Worm (Caenorhabditis elegans) whole organism, L3 larva: ENCODE measurements around the gene F08D12.4.

Experiments
- R02D3.7 ChIP-seq: fragments of 150-350 bp; optimal IDR thresholded peaks from 2 replicates; lab custom pipeline; 2014; ENCODE audit warnings: missing biosample characterization, missing genetic modification characterization
- ZK546.5 ChIP-seq: sonication (generic microtip); optimal IDR thresholded peaks from 2 replicates; lab custom pipeline; 2017; ENCODE audit warnings: missing biosample characterization, missing genetic modification characterization
- aly-2 ChIP-seq: fragments of 150-350 bp; optimal IDR thresholded peaks from 2 replicates; lab custom pipeline; 2014; ENCODE audit warnings: missing biosample characterization, missing genetic modification characterization
- ama-1 ChIP-seq: fragments of 150-350 bp; optimal IDR thresholded peaks from 2 replicates; lab custom pipeline; 2018
- ceh-16 ChIP-seq: sonication (generic microtip); optimal IDR thresholded peaks from 2 replicates; lab custom pipeline; 2017; ENCODE audit warnings: missing biosample characterization, missing genetic modification characterization
- ceh-28 ChIP-seq: fragments of 150-350 bp; optimal IDR thresholded peaks from 2 replicates; lab custom pipeline; 2014; ENCODE audit warnings: missing biosample characterization, missing genetic modification reagents, missing genetic modification characterization
- ceh-82 ChIP-seq: fragments of 150-350 bp; optimal IDR thresholded peaks from 2 replicates; lab custom pipeline; 2014; ENCODE audit warnings: missing biosample characterization, missing genetic modification characterization
- ceh-9 ChIP-seq: sonication (generic microtip); optimal IDR thresholded peaks from 2 replicates; lab custom pipeline; 2018; ENCODE audit warnings: missing biosample characterization, missing genetic modification characterization
- daf-12 ChIP-seq: fragments of 150-350 bp; optimal IDR thresholded peaks from 2 replicates; lab custom pipeline; 2014; ENCODE audit warnings: missing biosample characterization, missing genetic modification reagents, missing genetic modification characterization
- egl-27 ChIP-seq: sonication (generic microtip); optimal IDR thresholded peaks from 4 replicates; lab custom pipeline; 2017; ENCODE audit warnings: missing biosample characterization, missing genetic modification reagents, missing genetic modification characterization
- egl-5 ChIP-seq: fragments of 150-350 bp; optimal IDR thresholded peaks from 2 replicates; lab custom pipeline; 2017; ENCODE audit warnings: missing biosample characterization, missing genetic modification reagents, missing genetic modification characterization, inconsistent platforms
- elt-1 ChIP-seq: fragments of 150-350 bp; optimal IDR thresholded peaks from 2 replicates; lab custom pipeline; 2014; ENCODE audit warnings: missing biosample characterization, missing genetic modification characterization
- elt-3 ChIP-seq, 3 experiments: fragments of 150-350 bp in 1 of 3; sonication (generic microtip) in 2 of 3; optimal IDR thresholded peaks; 2 replicates in 2 of 3; 4 replicates in 1 of 3; lab custom pipeline; 2014 to 2017; ENCODE audit warnings: missing biosample characterization in 3 of 3, missing genetic modification characterization in 3 of 3
- eor-1 ChIP-seq, 2 experiments: fragments of 150-350 bp; optimal IDR thresholded peaks; 2 replicates each; lab custom pipeline; 2014 to 2018; ENCODE audit warnings: missing biosample characterization in 2 of 2, missing genetic modification characterization in 2 of 2
- fkh-2 ChIP-seq: fragments of 150-350 bp; optimal IDR thresholded peaks from 2 replicates; lab custom pipeline; 2014; ENCODE audit warnings: missing biosample characterization, missing genetic modification reagents, missing genetic modification characterization
- fos-1 ChIP-seq: fragments of 150-350 bp; optimal IDR thresholded peaks from 2 replicates; lab custom pipeline; 2014; ENCODE audit warnings: missing biosample characterization, missing genetic modification characterization
- jun-1 ChIP-seq: fragments of 150-350 bp; optimal IDR thresholded peaks from 2 replicates; lab custom pipeline; 2014; ENCODE audit warnings: missing biosample characterization, missing genetic modification reagents, missing genetic modification characterization
- lin-15B ChIP-seq: fragments of 150-350 bp; optimal IDR thresholded peaks from 2 replicates; lab custom pipeline; 2014; ENCODE audit warnings: missing biosample characterization, missing genetic modification characterization
- lin-39 ChIP-seq: fragments of 150-350 bp; optimal IDR thresholded peaks from 2 replicates; lab custom pipeline; 2018; ENCODE audit warnings: missing biosample characterization, missing genetic modification reagents, missing genetic modification characterization
- mdl-1 ChIP-seq: fragments of 150-350 bp; optimal IDR thresholded peaks from 2 replicates; lab custom pipeline; 2014; ENCODE audit warnings: missing biosample characterization, missing genetic modification characterization
- mml-1 ChIP-seq: fragments of 150-350 bp; sonication (generic microtip); optimal IDR thresholded peaks from 3 replicates; lab custom pipeline; 2014; ENCODE audit warnings: missing biosample characterization, missing genetic modification characterization
- nfya-1 ChIP-seq: sonication (generic microtip); optimal IDR thresholded peaks from 2 replicates; lab custom pipeline; 2017; ENCODE audit warnings: missing genetic modification characterization, mild to moderate bottlenecking, missing compliant biosample characterization, antibody characterized with exemption, moderate library complexity; ENCODE audit not compliant: insufficient read depth
- nhr-11 ChIP-seq: fragments of 150-350 bp; optimal IDR thresholded peaks from 2 replicates; lab custom pipeline; 2014; ENCODE audit warnings: missing biosample characterization, missing genetic modification characterization
- nhr-12 ChIP-seq: fragments of 150-350 bp; optimal IDR thresholded peaks from 2 replicates; lab custom pipeline; 2014; ENCODE audit warnings: missing biosample characterization, missing genetic modification characterization
- nhr-23 ChIP-seq: fragments of 150-350 bp; optimal IDR thresholded peaks from 2 replicates; lab custom pipeline; 2014; ENCODE audit warnings: missing biosample characterization, missing genetic modification reagents, missing genetic modification characterization
- nhr-237 ChIP-seq: fragments of 150-350 bp; optimal IDR thresholded peaks from 2 replicates; lab custom pipeline; 2014; ENCODE audit warnings: missing biosample characterization, missing genetic modification characterization
- nhr-25 ChIP-seq: sonication (generic microtip); optimal IDR thresholded peaks from 2 replicates; lab custom pipeline; 2017; ENCODE audit warnings: missing biosample characterization, missing genetic modification characterization
- nhr-28 ChIP-seq: fragments of 150-350 bp; optimal IDR thresholded peaks from 2 replicates; lab custom pipeline; 2014; ENCODE audit warnings: missing biosample characterization, missing genetic modification characterization
- nhr-43 ChIP-seq: sonication (generic microtip); optimal IDR thresholded peaks from 2 replicates; lab custom pipeline; 2016; ENCODE audit warnings: mild to moderate bottlenecking, missing genetic modification characterization, missing compliant biosample characterization; ENCODE audit not compliant: poor library complexity, severe bottlenecking
- nhr-67 ChIP-seq: fragments of 150-350 bp; optimal IDR thresholded peaks from 2 replicates; lab custom pipeline; 2014; ENCODE audit warnings: missing biosample characterization, missing genetic modification characterization
- nhr-77 ChIP-seq: fragments of 150-350 bp; optimal IDR thresholded peaks from 2 replicates; lab custom pipeline; 2014; ENCODE audit warnings: missing biosample characterization, missing genetic modification characterization
- pha-4 ChIP-seq: fragments of 150-350 bp; optimal IDR thresholded peaks from 2 replicates; lab custom pipeline; 2014; ENCODE audit warnings: missing biosample characterization, missing genetic modification reagents, missing genetic modification characterization
- pqm-1 ChIP-seq: fragments of 150-350 bp; optimal IDR thresholded peaks from 2 replicates; lab custom pipeline; 2017; ENCODE audit warnings: missing biosample characterization, missing genetic modification characterization, inconsistent platforms
- sea-2 ChIP-seq: fragments of 150-350 bp; sonication (generic microtip); optimal IDR thresholded peaks from 4 replicates; lab custom pipeline; 2014; ENCODE audit warnings: missing biosample characterization, missing genetic modification reagents, missing genetic modification characterization
- skn-1 ChIP-seq: fragments of 150-350 bp; optimal IDR thresholded peaks from 2 replicates; lab custom pipeline; 2014; ENCODE audit warnings: missing biosample characterization, missing genetic modification characterization
- snpc-4 ChIP-seq: fragments of 150-350 bp; optimal IDR thresholded peaks from 2 replicates; lab custom pipeline; 2014; ENCODE audit warnings: missing biosample characterization, missing genetic modification characterization
- tbx-2 ChIP-seq: sonication (generic microtip); optimal IDR thresholded peaks from 2 replicates; lab custom pipeline; 2016; ENCODE audit warnings: mild to moderate bottlenecking, missing genetic modification characterization, missing compliant biosample characterization
- unc-39 ChIP-seq: sonication (generic microtip); optimal IDR thresholded peaks from 4 replicates; lab custom pipeline; 2017; ENCODE audit warnings: missing biosample characterization, missing genetic modification characterization
- unc-62 ChIP-seq: fragments of 150-350 bp; sonication (generic microtip); optimal IDR thresholded peaks from 4 replicates; lab custom pipeline; 2014; ENCODE audit warnings: missing biosample characterization, missing genetic modification reagents, missing genetic modification characterization
- zag-1 ChIP-seq: fragments of 150-350 bp; optimal IDR thresholded peaks from 2 replicates; lab custom pipeline; 2014; ENCODE audit warnings: missing biosample characterization, missing genetic modification characterization
- ztf-11 ChIP-seq: fragments of 150-350 bp; optimal IDR thresholded peaks from 2 replicates; lab custom pipeline; 2014; ENCODE audit warnings: missing biosample characterization, missing genetic modification characterization
- ztf-4 ChIP-seq: fragments of 150-350 bp; optimal IDR thresholded peaks from 2 replicates; lab custom pipeline; 2014; ENCODE audit warnings: missing biosample characterization, missing genetic modification characterization

The F08D12.4 gene

DNA sequence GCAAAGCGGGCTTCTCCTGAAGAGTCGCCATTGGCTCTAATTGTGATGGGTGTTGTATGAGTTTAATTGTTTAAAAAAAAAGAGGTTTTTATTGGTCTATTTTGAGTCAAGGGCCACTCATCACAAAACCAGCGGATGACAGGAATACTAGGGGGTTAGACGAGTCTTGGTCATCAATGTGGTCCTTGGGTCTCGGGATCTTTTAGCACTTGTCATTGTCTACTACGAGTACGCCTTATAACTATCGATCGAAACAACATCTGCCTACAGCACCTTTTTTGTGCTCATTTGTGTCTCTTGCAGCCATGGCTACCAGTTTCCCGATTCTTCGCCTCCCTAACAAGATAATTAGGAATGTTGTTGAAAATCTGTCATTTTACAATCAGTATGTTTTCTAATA lies 13.3 kb upstream of the F08D12.4 start, which contains the start of gene fbxb-108:
TSS of gene fbxb-108 (plus strand) at position 301 of the 400 bp plus-strand sequence.
- TF ChIP-seq sea-2 (GFP tag; lab: Kevin White, UChicago) (no peak), snpc-4 (tag; lab: Kevin White, UChicago) (no peak), aly-2 (tag; lab: Kevin White, UChicago) (no peak), jun-1 (tag; lab: Kevin White, UChicago) (no peak), R02D3.7 (tag; lab: Kevin White, UChicago) (no peak), ceh-16 (tag; lab: Kevin White, UChicago) (no peak), ama-1 (no peak), pha-4 (tag; lab: Kevin White, UChicago) (no peak), nhr-77 (no peak), egl-5 (no peak), nhr-12 (tag; lab: Kevin White, UChicago) (no peak), nhr-67 (tag; lab: Kevin White, UChicago) (no peak), lin-15B (tag; lab: Kevin White, UChicago) (no peak), fos-1 (tag; lab: Kevin White, UChicago) (no peak), ztf-11 (tag; lab: Kevin White, UChicago) (no peak), ceh-82 (tag; lab: Kevin White, UChicago) (no peak), ztf-4 (tag; lab: Kevin White, UChicago) (no peak), nhr-28 (tag; lab: Kevin White, UChicago) (no peak), nhr-11 (no peak), mml-1 (tag; lab: Kevin White, UChicago) (no peak)

ce11 chrII:2766331-2766730 lies 11.6 kb upstream of the F08D12.4 start, which contains the start of gene F08D12.15:
Gene F08D12.15, plus strand, starts transcription at chrII:2766631.
- no peak for TF ChIP-seq unc-39
- TF ChIP-seq ama-1, result no peak
- no peak for TF ChIP-seq skn-1 (tag; lab: Kevin White, UChicago)
- TF ChIP-seq ceh-9, result no peak
- no peak for TF ChIP-seq sea-2 (GFP tag; lab: Kevin White, UChicago)
- no peak for TF ChIP-seq nhr-12 (tag; lab: Kevin White, UChicago)

DNA sequence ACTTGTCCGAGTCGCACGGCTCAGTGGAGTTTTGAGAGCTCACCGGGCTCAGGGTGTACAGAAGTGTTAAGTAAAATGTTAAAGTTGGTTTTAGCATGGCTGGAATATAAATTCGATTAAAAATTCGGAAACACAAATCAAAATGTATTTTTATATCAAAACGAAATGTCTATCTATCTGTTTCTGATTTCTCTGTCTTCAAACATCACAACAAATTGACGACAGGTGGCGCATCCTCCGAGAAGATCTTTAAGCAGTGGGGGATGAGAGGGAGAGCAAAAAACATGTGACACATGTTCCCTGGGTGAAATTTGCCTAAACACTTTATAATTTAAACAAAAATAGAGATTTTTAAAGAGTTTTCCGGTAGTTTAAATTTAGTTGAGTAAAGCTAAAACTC lies 8.9 kb upstream of the F08D12.4 start, which contains the start of gene F08D12.7:
TSS of gene F08D12.7 (minus strand) at position 101 of the 400 bp plus-strand sequence.
- TF ChIP-seq nhr-23 (tag; lab: Kevin White, UChicago) (no peak), ama-1 (no peak), ceh-28 (tag; lab: Kevin White, UChicago) (no peak), nhr-77 (no peak), ceh-16 (tag; lab: Kevin White, UChicago) (no peak), nhr-67 (tag; lab: Kevin White, UChicago) (no peak), nfya-1 (no peak)

- TF ChIP-seq eor-1 (tag; optimal IDR thresholded peaks at IDR 0.05; lab: Kevin White, UChicago) (no peak), pha-4 (tag; lab: Kevin White, UChicago) (no peak), tbx-2 (tag; lab: Kevin White, UChicago) (no peak), nhr-23 (tag; lab: Kevin White, UChicago) (no peak), unc-39 (no peak), snpc-4 (tag; lab: Kevin White, UChicago) (no peak), nhr-237 (no peak), ZK546.5 (tag; lab: Kevin White, UChicago) (no peak), elt-3 (tag; optimal IDR thresholded peaks at IDR 0.05; lab: Kevin White, UChicago) (no peak), egl-27 (tag; lab: Kevin White, UChicago) (no peak), R02D3.7 (tag; lab: Kevin White, UChicago) (no peak), nhr-67 (tag; lab: Kevin White, UChicago) (no peak), ceh-16 (tag; lab: Kevin White, UChicago) (no peak), sea-2 (GFP tag; lab: Kevin White, UChicago) (no peak), lin-39 (tag; lab: Kevin White, UChicago) (no peak), nhr-12 (tag; lab: Kevin White, UChicago) (no peak), pqm-1 (no peak), elt-1 (tag; lab: Kevin White, UChicago) (no peak), ceh-9 (no peak), nhr-77 (no peak)
- TF ChIP-seq, all 47 proteins: peak for 0
Measured at ce11 chrII:2770788-2771187, 7.2 kb upstream of the F08D12.4 start, which contains the start of gene fbxb-105. Gene fbxb-105, minus strand, starts transcription at chrII:2770888.

- TF ChIP-seq ceh-16 (tag; lab: Kevin White, UChicago) (no peak), mdl-1 (tag; lab: Kevin White, UChicago) (no peak), nhr-237 (no peak), zag-1 (tag; lab: Kevin White, UChicago) (no peak), egl-5 (no peak), daf-12 (no peak), unc-39 (no peak), ceh-28 (tag; lab: Kevin White, UChicago) (no peak), fkh-2 (tag; lab: Kevin White, UChicago) (no peak), nhr-43 (no peak), snpc-4 (tag; lab: Kevin White, UChicago) (no peak), nhr-25 (tag; lab: Kevin White, UChicago) (no peak), mml-1 (tag; lab: Kevin White, UChicago) (no peak), sea-2 (GFP tag; lab: Kevin White, UChicago) (no peak), nhr-11 (no peak), tbx-2 (tag; lab: Kevin White, UChicago) (no peak), nhr-67 (tag; lab: Kevin White, UChicago) (no peak), lin-15B (tag; lab: Kevin White, UChicago) (no peak), unc-62 (GFP tag; lab: Kevin White, UChicago) (no peak)
Measured at ce11 chrII:2772166-2772565, 5.8 kb upstream of the F08D12.4 start, which contains the start of gene sdz-10. Gene sdz-10, minus strand, starts transcription at chrII:2772266.
